Fruit fly (Drosophila melanogaster): ENCODE results near the gene CG15564.

CG15564 gene

dm6 chr3R:31247281-31247995, 12.3 kb upstream of the CG15564 start (continued):
- TF ChIP-seq CG11398 (GFP tag; optimal IDR thresholded peaks at IDR 0.05): peak; percentile 58
- TF ChIP-seq CG8290 (GFP tag; optimal IDR thresholded peaks at IDR 0.05): no peak
- peak in 1 of 2 experiments; percentile 63 for TF ChIP-seq CG8290 (tag; optimal IDR thresholded peaks at IDR 0.05)
- no peak for TF ChIP-seq dan (GFP tag; IDR thresholded peaks at IDR 0.05)
- TF ChIP-seq stc (GFP tag; IDR thresholded peaks at IDR 0.05): peak; percentile 82
- peak; percentile 56 for TF ChIP-seq Hsf (GFP tag; optimal IDR thresholded peaks at IDR 0.05)
- TF ChIP-seq CG13296 (GFP tag; optimal IDR thresholded peaks at IDR 0.05): peak; percentile 80
- TF ChIP-seq D19A (tag; optimal IDR thresholded peaks at IDR 0.05): peak; percentile 72
- no peak for TF ChIP-seq CG11085 (GFP tag; IDR thresholded peaks at IDR 0.05)
- no peak for TF ChIP-seq Tbp (GFP tag; optimal IDR thresholded peaks at IDR 0.05)
- TF ChIP-seq pzg (GFP tag; optimal IDR thresholded peaks at IDR 0.05): no peak
- no peak for TF ChIP-seq nom (GFP tag; optimal IDR thresholded peaks at IDR 0.05)
- TF ChIP-seq CG5953 (GFP tag; IDR thresholded peaks at IDR 0.05): peak; percentile 74
- peak; percentile 2 for TF ChIP-seq NC2α (GFP tag; optimal IDR thresholded peaks at IDR 0.05)
- TF ChIP-seq fd102C (GFP tag; optimal IDR thresholded peaks at IDR 0.05): no peak
- peak; percentile 16; the same call in 1 of the 2 replicates for TF ChIP-seq klu (GFP tag; IDR thresholded peaks at IDR 0.05)
- TF ChIP-seq CoRest (tag; optimal IDR thresholded peaks at IDR 0.05): peak; percentile 84
- TF ChIP-seq ro (GFP tag; IDR thresholded peaks at IDR 0.05): no peak
- peak; percentile 46 for TF ChIP-seq CG18599 (GFP tag; optimal IDR thresholded peaks at IDR 0.05)
- no peak for TF ChIP-seq CG10565 (GFP tag; optimal IDR thresholded peaks at IDR 0.05)
- peak; percentile 48; the same call in 1 of the 2 replicates for TF ChIP-seq gt (GFP tag; IDR thresholded peaks at IDR 0.05)
- TF ChIP-seq C15 (GFP tag; IDR thresholded peaks at IDR 0.05): no peak
- TF ChIP-seq Usf (GFP tag; optimal IDR thresholded peaks at IDR 0.05): no peak
- no peak for TF ChIP-seq cad (GFP tag; optimal IDR thresholded peaks at IDR 0.05)
- TF ChIP-seq ken (GFP tag; IDR thresholded peaks at IDR 0.05): peak; percentile 71
- peak; percentile 58; the same call in 1 of the 2 replicates for TF ChIP-seq CG43689 (GFP tag; IDR thresholded peaks at IDR 0.05)
- no peak for TF ChIP-seq CG15073 (GFP tag; optimal IDR thresholded peaks at IDR 0.05)
- peak; percentile 29 for TF ChIP-seq CG33213 (GFP tag; optimal IDR thresholded peaks at IDR 0.05)
- TF ChIP-seq gro (GFP tag; optimal IDR thresholded peaks at IDR 0.05): no peak
- peak; percentile 39 for TF ChIP-seq Vsx1 (GFP tag; optimal IDR thresholded peaks at IDR 0.05)
- peak; percentile 70; the same call in 2 of the 3 replicates for TF ChIP-seq CG14050 (GFP tag; IDR thresholded peaks at IDR 0.05)
- peak; percentile 40 for TF ChIP-seq CG3281 (GFP tag; optimal IDR thresholded peaks at IDR 0.05)
- TF ChIP-seq CG9727 (GFP tag; optimal IDR thresholded peaks at IDR 0.05): no peak
- TF ChIP-seq CG15696 (tag; optimal IDR thresholded peaks at IDR 0.05): no peak
- no peak for TF ChIP-seq inv (GFP tag; IDR thresholded peaks at IDR 0.05; ENCODE audit: partially characterized antibody)
- TF ChIP-seq ewg (GFP tag; optimal IDR thresholded peaks at IDR 0.05): peak; percentile 51
- peak; percentile 46 for TF ChIP-seq kni (GFP tag; optimal IDR thresholded peaks at IDR 0.05)
- no peak for TF ChIP-seq sima (GFP tag; optimal IDR thresholded peaks at IDR 0.05)
- TF ChIP-seq HHEX (GFP tag; optimal IDR thresholded peaks at IDR 0.05): peak; percentile 72
- TF ChIP-seq PHDP (tag; optimal IDR thresholded peaks at IDR 0.05): peak; percentile 67
- TF ChIP-seq CG12236 (GFP tag; optimal IDR thresholded peaks at IDR 0.05): no peak
- peak; percentile 59 for TF ChIP-seq lmd (GFP tag; IDR thresholded peaks at IDR 0.05)
- no peak for TF ChIP-seq insv (GFP tag; optimal IDR thresholded peaks at IDR 0.05)
- no peak for TF ChIP-seq Hr39 (optimal IDR thresholded peaks at IDR 0.05)
- TF ChIP-seq danr (GFP tag; IDR thresholded peaks at IDR 0.05): peak; percentile 59; the same call in 1 of the 2 replicates
- TF ChIP-seq jumu (GFP tag; optimal IDR thresholded peaks at IDR 0.05): peak; percentile 54
- peak; percentile 55 for TF ChIP-seq Atf3 (GFP tag; optimal IDR thresholded peaks at IDR 0.05)
- no peak for TF ChIP-seq pho (GFP tag; optimal IDR thresholded peaks at IDR 0.05)
- peak; percentile 79 for TF ChIP-seq CG17361 (GFP tag; IDR thresholded peaks at IDR 0.05)
- 0 out of 2 replicates have a peak, but pooled peaks have one; percentile 37 for TF ChIP-seq gsb (GFP tag; IDR thresholded peaks at IDR 0.05)
- no peak for TF ChIP-seq CG2202 (tag; optimal IDR thresholded peaks at IDR 0.05)

All from whole organism, embryonic.